Fruit fly (Drosophila melanogaster) ovary, adult (tissue): ENCODE data around the gene Atox1.

Experiments used
- CG17801 ChIP-seq: fragments of 200-800 bp; optimal IDR thresholded peaks from 2 replicates; lab custom pipeline; 2019; ENCODE audit warnings: missing biosample characterization, mild to moderate bottlenecking, missing genetic modification characterization, moderate library complexity; ENCODE audit not compliant: partially characterized antibody

Gene Atox1

dm6 chr3L:21644176-21644575, 3.4 kb downstream of the Atox1 start:
- TF ChIP-seq CG17801 (GFP tag; lab: Kevin White, UChicago), result no peak

- no peak for TF ChIP-seq CG17801 (GFP tag; lab: Kevin White, UChicago)
Measured at dm6 chr3L:21644607-21645006, 3.8 kb downstream of the Atox1 start, which contains the start of gene CG43980. TSS of gene CG43980 (plus strand) at chr3L:21644958.

DNA sequence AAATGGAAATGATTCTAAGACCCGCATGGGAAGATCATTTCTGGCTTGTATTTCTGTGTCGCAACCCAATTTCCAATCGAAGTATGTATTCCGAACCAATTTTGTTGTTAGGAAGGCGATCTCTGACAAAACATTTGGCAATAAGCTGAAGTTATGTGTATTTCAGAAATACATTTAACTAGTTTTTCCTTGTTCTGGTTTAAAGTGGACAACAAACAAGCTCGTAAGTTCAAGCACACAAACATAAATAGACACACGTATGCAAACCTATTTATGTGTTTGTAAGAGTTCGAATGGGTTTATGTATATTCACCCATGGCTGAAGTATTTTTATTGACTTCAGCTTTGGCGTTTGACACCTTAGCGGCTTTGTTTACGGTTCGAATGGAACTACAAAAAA, 5.1 kb downstream of the Atox1 start:
- no peak for TF ChIP-seq CG17801 (GFP tag; lab: Kevin White, UChicago)

DNA sequence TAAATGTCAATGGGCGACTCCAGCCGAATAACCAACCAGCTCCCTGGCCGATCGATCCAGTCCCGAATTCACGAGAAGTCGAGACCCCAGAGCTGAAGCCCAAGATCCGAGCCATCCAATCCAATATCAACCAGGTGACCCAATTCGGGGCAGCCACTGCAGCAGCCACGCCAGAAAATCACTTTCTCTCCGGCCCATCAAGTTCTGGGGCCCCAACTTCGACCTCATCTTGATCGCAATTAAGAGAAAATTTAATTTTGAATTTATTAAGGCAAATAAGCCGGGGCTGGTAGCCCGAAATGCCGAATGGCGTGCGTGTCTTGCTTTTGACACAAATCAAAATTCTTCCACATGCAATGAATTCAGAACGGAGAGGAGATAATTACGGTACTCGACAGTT, 7.1 kb downstream of the Atox1 start:
- TF ChIP-seq CG17801 (GFP tag; lab: Kevin White, UChicago), result no peak

dm6 chr3L:21651412-21651811, 10.6 kb downstream of the Atox1 start:
- no peak for TF ChIP-seq CG17801 (GFP tag; lab: Kevin White, UChicago)

DNA sequence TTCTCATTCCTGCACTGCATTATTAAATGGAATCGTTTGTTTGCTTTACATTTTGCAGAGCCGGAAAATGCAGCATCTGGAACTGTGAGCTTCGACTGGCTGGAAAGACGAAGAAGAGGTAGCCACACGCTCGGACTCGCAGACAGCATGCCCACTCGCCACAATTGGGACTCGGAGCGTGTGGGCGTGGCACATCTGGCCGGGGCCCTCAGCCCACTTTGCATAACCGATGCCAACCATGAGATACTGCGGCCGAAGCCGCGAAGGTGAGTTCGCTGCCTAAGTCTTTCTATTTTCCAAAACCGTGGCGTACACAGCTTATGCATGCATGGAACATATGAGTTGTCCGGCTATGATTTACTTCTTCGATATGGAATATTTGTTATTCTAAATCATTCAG, 11.3 kb downstream of the Atox1 start:
- TF ChIP-seq CG17801 (GFP tag; lab: Kevin White, UChicago), result no peak

dm6 chr3L:21652768-21653167, 12.0 kb downstream of the Atox1 start:
- peak; percentile 13 for TF ChIP-seq CG17801 (GFP tag; lab: Kevin White, UChicago)

DNA sequence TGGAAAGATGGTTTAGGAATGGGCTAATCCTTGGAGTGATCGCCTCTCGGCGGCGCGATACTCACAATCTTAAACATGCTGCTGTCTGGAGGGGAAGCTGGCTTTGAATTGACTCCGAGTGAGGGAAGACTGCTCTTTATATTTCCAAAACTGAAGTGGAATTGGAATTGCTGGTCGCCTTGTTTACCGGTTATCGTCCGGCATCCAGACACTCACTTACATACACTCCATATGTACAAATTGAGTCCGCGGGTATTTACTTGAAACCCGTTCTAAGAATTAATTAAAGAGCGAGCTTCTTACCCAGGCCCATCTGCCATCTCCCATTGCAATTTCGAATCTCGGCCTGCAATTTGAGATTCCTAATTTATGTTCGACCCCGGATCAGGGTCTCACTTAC, 26.1 kb downstream of the Atox1 start, which contains the start of gene Cpr78E:
Cpr78E (minus strand) TSS at position 101 of the 400 bp plus-strand sequence.
- no peak for TF ChIP-seq CG17801 (GFP tag; lab: Kevin White, UChicago)

dm6 chr3L:21667530-21667929, 26.7 kb downstream of the Atox1 start:
- TF ChIP-seq CG17801 (GFP tag; lab: Kevin White, UChicago), result no peak

- no peak for TF ChIP-seq CG17801 (GFP tag; lab: Kevin White, UChicago)
Measured at dm6 chr3L:21671839-21672238, 31.0 kb downstream of the Atox1 start, which contains the start of gene CG11249. TSS of gene CG11249 (plus strand) at chr3L:21672139.

dm6 chr3L:21679687-21680086, 38.9 kb downstream of the Atox1 start, which contains the start of the genes Als2 and CG11248:
TSS of gene Als2 (minus strand) at chr3L:21679755.
TSS of gene CG11248 (plus strand) at chr3L:21680050.
- TF ChIP-seq CG17801 (GFP tag; lab: Kevin White, UChicago), result peak; percentile 60

- no peak for TF ChIP-seq CG17801 (GFP tag; lab: Kevin White, UChicago)
Measured at dm6 chr3L:21683942-21684341, 43.1 kb downstream of the Atox1 start, which contains the start of gene Sfp78E. TSS of gene Sfp78E (minus strand) at chr3L:21684042.

dm6 chr3L:21685753-21686152, 45.0 kb downstream of the Atox1 start:
- no peak for TF ChIP-seq CG17801 (GFP tag; lab: Kevin White, UChicago)

DNA sequence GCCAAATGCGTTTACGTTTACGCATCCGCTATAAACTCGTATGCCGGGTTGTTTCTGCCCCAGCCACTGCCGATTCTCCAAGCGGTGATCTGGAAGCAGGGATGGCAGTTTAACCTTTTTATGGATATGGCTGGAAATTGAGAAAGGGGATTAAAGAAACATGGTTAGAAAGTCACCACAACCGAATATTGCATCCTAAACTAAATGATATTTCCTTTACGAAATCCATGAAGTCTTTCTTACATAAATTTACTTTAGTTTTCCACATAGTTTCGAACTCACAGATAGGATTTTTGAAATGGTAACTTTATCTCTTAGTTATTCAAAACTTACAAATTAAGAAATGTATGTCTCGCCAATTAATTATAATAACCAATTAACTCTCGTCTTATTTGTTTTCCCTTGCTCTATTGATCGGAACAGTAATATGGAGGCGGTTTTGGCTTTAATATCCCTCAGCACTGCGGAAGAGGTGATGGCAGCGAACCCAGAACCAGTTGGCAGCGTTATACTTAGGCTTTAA, 47.9 kb downstream of the Atox1 start:
- TF ChIP-seq CG17801 (GFP tag; lab: Kevin White, UChicago), result no peak
